Worm (Caenorhabditis elegans): Measurements from ENCODE around the gene clic-1.

The clic-1 gene

ce11 chrV:7734909-7735308 is at the start of gene clic-1 (continued):
- TF ChIP-seq ceh-27 (GFP tag; optimal IDR thresholded peaks at IDR 0.05) (peak; percentile 24), attf-5 (GFP tag; optimal IDR thresholded peaks at IDR 0.05) (peak; percentile 16), Y56A3A.18 (GFP tag; IDR thresholded peaks at IDR 0.05) (no peak), dox-1 (GFP tag; IDR thresholded peaks at IDR 0.05) (no peak), Y53F4B.3 (GFP tag; IDR thresholded peaks at IDR 0.05) (no peak), lin-54 (GFP tag; optimal IDR thresholded peaks at IDR 0.05) (peak; percentile 91), F33H1.4 (GFP tag; IDR thresholded peaks at IDR 0.05) (peak; percentile 14; the same call in 1 of the 2 replicates), ztf-6 (GFP tag; IDR thresholded peaks at IDR 0.05) (no peak), lir-1 (GFP tag; conservative IDR thresholded peaks at IDR 0.05) (no peak), let-607 (tag; optimal IDR thresholded peaks at IDR 0.05) (peak; percentile 79 to 82), xnd-1 (tag; optimal IDR thresholded peaks at IDR 0.05) (no peak), nhr-80 (tag; optimal IDR thresholded peaks at IDR 0.05) (no peak), mcd-1 (GFP tag; IDR thresholded peaks at IDR 0.05) (0 out of 2 replicates have a peak, but pooled peaks have one; percentile 32), sea-2 (GFP tag; IDR thresholded peaks at IDR 0.05) (no peak), sptf-2 (GFP tag; optimal IDR thresholded peaks at IDR 0.05) (no peak), B0261.1 (tag; optimal IDR thresholded peaks at IDR 0.05) (no peak), F52B5.7 (tag; optimal IDR thresholded peaks at IDR 0.05) (no peak), zfh-2 (GFP tag; conservative IDR thresholded peaks at IDR 0.05) (no peak), madf-3 (GFP tag; IDR thresholded peaks at IDR 0.05) (peak; percentile 98)

- TF ChIP-seq chd-7 (tag; optimal IDR thresholded peaks at IDR 0.05): no peak
- no peak for TF ChIP-seq madf-3 (GFP tag; IDR thresholded peaks at IDR 0.05)
- no peak for TF ChIP-seq T26A5.8 (tag; optimal IDR thresholded peaks at IDR 0.05)
- TF ChIP-seq F22D6.2 (tag; optimal IDR thresholded peaks at IDR 0.05): no peak
- TF ChIP-seq ama-1 (optimal IDR thresholded peaks at IDR 0.05): no peak
- no peak for TF ChIP-seq ama-1 (GFP tag; optimal IDR thresholded peaks at IDR 0.05)
- no peak for TF ChIP-seq madf-10 (tag; optimal IDR thresholded peaks at IDR 0.05)
- no peak for TF ChIP-seq lsl-1 (GFP tag; optimal IDR thresholded peaks at IDR 0.05)
- TF ChIP-seq rec-8 (tag; optimal IDR thresholded peaks at IDR 0.05): no peak
- no peak for TF ChIP-seq lin-26 (GFP tag; IDR thresholded peaks at IDR 0.05)
- TF ChIP-seq him-1 (tag; optimal IDR thresholded peaks at IDR 0.05): no peak
- TF ChIP-seq ccch-3 (GFP tag; optimal IDR thresholded peaks at IDR 0.05): no peak
- no peak for TF ChIP-seq bed-1 (GFP tag; IDR thresholded peaks at IDR 0.05)
- no peak for TF ChIP-seq dpff-1 (tag; optimal IDR thresholded peaks at IDR 0.05)
These were observed 46.8 kb upstream of the clic-1 start, which contains the start of gene cyp-32A1 for ce11 chrV:7781511-7781910. TSS of gene cyp-32A1 (plus strand) at chrV:7781811.

DNA sequence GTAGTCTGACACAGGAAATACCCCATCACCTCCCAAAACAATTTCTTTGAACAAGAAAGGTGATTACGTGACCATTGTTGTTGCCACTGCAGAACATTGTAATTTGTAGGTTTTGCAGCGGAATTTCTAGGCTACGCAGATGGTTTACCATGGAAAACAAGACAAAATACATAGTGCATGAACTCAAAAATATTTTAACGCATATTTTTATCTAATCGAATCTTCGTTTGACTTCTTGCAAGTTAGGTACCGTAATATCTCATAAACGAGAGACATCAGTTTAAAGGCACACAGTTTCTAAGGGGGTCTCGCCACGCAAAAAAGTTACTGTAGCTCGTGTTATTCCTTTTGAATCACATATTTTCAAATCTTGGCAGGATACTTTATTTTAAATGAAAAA is 44.3 kb upstream of the clic-1 start:
- peak; percentile 44; the same call in 1 of the 2 replicates for TF ChIP-seq ekl-4 (GFP tag; IDR thresholded peaks at IDR 0.05)
- TF ChIP-seq lin-40 (tag; optimal IDR thresholded peaks at IDR 0.05): no peak
- TF ChIP-seq F10E7.11 (tag; optimal IDR thresholded peaks at IDR 0.05): no peak
- TF ChIP-seq chd-7 (tag; optimal IDR thresholded peaks at IDR 0.05): peak; percentile 15
- TF ChIP-seq C17E4.6 (GFP tag; IDR thresholded peaks at IDR 0.05): peak; percentile 29; the same call in 1 of the 2 replicates
- TF ChIP-seq snpc-4 (GFP tag; optimal IDR thresholded peaks at IDR 0.05): no peak
- TF ChIP-seq snpc-4 (tag; optimal IDR thresholded peaks at IDR 0.05): peak in 1 of 4 experiments; percentile 23
- peak; percentile 52; the same call in 1 of the 2 replicates for TF ChIP-seq B0336.3 (GFP tag; IDR thresholded peaks at IDR 0.05)
- TF ChIP-seq akir-1 (GFP tag; optimal IDR thresholded peaks at IDR 0.05): no peak
- peak; percentile 61; the same call in 1 of the 2 replicates for TF ChIP-seq hsf-1 (GFP tag; IDR thresholded peaks at IDR 0.05)
- TF ChIP-seq ceh-91 (GFP tag; IDR thresholded peaks at IDR 0.05): peak; percentile 27; the same call in 1 of the 2 replicates
- peak; percentile 26; the same call in 1 of the 2 replicates for TF ChIP-seq madf-6 (GFP tag; IDR thresholded peaks at IDR 0.05)
- peak; percentile 75 for TF ChIP-seq hrde-1 (tag; optimal IDR thresholded peaks at IDR 0.05; ENCODE audit: borderline replicate concordance)
- no peak for TF ChIP-seq ceh-58 (GFP tag; IDR thresholded peaks at IDR 0.05)
- TF ChIP-seq unc-130 (GFP tag; optimal IDR thresholded peaks at IDR 0.05): peak; percentile 15
- no peak for TF ChIP-seq snpc-1.3 (tag; optimal IDR thresholded peaks at IDR 0.05; ENCODE audit: insufficient read depth)
- TF ChIP-seq F49E8.2 (tag; optimal IDR thresholded peaks at IDR 0.05; ENCODE audit: insufficient read depth): peak; percentile 38
